Worm (Caenorhabditis elegans) whole organism, early embryonic: ENCODE data around the gene fbxb-38.

ENCODE experiments used
- B0310.2 ChIP-seq: sonication (generic microtip); optimal IDR thresholded peaks from 2 replicates; lab custom pipeline; 2016; ENCODE audit warnings: mild to moderate bottlenecking, missing genetic modification characterization, missing compliant biosample characterization
- F13C5.2 ChIP-seq: sonication (generic microtip); optimal IDR thresholded peaks from 2 replicates; lab custom pipeline; 2017; ENCODE audit warnings: mild to moderate bottlenecking, missing genetic modification characterization, inconsistent platforms, missing compliant biosample characterization
- aly-1 ChIP-seq: sonication (generic microtip); optimal IDR thresholded peaks from 2 replicates; lab custom pipeline; 2016; ENCODE audit warnings: missing genetic modification characterization, missing compliant biosample characterization
- ama-1 ChIP-seq: fragments of 150-350 bp; optimal IDR thresholded peaks from 2 replicates; lab custom pipeline; 2014
- ceh-13 ChIP-seq: fragments of 200-800 bp; sonication (Bioruptor generic); optimal IDR thresholded peaks from 2 replicates; lab custom pipeline; 2018; ENCODE audit warnings: mild to moderate bottlenecking, missing genetic modification characterization, missing compliant biosample characterization
- ceh-36 ChIP-seq: sonication (generic microtip); optimal IDR thresholded peaks from 2 replicates; lab custom pipeline; 2016; ENCODE audit warnings: missing genetic modification characterization, inconsistent platforms, missing compliant biosample characterization
- ets-7 ChIP-seq: sonication (generic microtip); optimal IDR thresholded peaks from 2 replicates; lab custom pipeline; 2016; ENCODE audit warnings: missing genotype, missing genetic modification characterization, missing compliant biosample characterization
- flt-1 ChIP-seq: fragments of 200-800 bp; sonication (Bioruptor generic); IDR thresholded peaks from 2 replicates; pipeline ENCODE4 v1.3.6; 2022; ENCODE audit warnings: missing genetic modification characterization, missing compliant biosample characterization
- hmbx-1 ChIP-seq: sonication (generic microtip); optimal IDR thresholded peaks from 2 replicates; lab custom pipeline; 2016; ENCODE audit warnings: mild to moderate bottlenecking, missing genetic modification characterization, missing compliant biosample characterization
- hmg-4 ChIP-seq: fragments of 200-800 bp; sonication (Bioruptor generic); optimal IDR thresholded peaks from 2 replicates; lab custom pipeline; 2018; ENCODE audit warnings: mild to moderate bottlenecking, missing genetic modification characterization, missing compliant biosample characterization
- hnd-1 ChIP-seq: sonication (generic microtip); optimal IDR thresholded peaks from 2 replicates; lab custom pipeline; 2016; ENCODE audit warnings: missing genetic modification characterization, missing compliant biosample characterization
- pes-1 ChIP-seq: fragments of 200-800 bp; sonication (Bioruptor generic); IDR thresholded peaks from 2 replicates; pipeline ENCODE4 v1.3.6; 2022; ENCODE audit warnings: missing genetic modification reagents, missing genetic modification characterization, missing compliant biosample characterization
- scrt-1 ChIP-seq: fragments of 200-800 bp; sonication (Bioruptor generic); IDR thresholded peaks from 2 replicates; pipeline ENCODE4 v1.3.6; 2022; ENCODE audit warnings: missing genetic modification characterization, missing compliant biosample characterization
- sea-1 ChIP-seq: fragments of 200-800 bp; sonication (Bioruptor generic); conservative IDR thresholded peaks from 2 replicates; pipeline ENCODE4 v1.3.6; 2022; ENCODE audit warnings: missing genetic modification characterization, missing compliant biosample characterization
- tbx-11 ChIP-seq: fragments of 200-800 bp; sonication (Bioruptor generic); IDR thresholded peaks from 2 replicates; pipeline ENCODE4 v1.3.6; 2022; ENCODE audit warnings: missing genetic modification characterization, missing compliant biosample characterization
- tbx-37 ChIP-seq: fragments of 200-800 bp; sonication (Bioruptor generic); conservative IDR thresholded peaks from 2 replicates; pipeline ENCODE4 v1.3.6; 2022; ENCODE audit warnings: missing genetic modification reagents, missing genetic modification characterization, missing compliant biosample characterization
- tra-4 ChIP-seq: sonication (generic microtip); optimal IDR thresholded peaks from 2 replicates; lab custom pipeline; 2017; ENCODE audit warnings: missing genetic modification characterization, missing compliant biosample characterization

The fbxb-38 gene

ce11 chrII:2168374-2168773 is at the start of gene fbxb-38:
fbxb-38 (minus strand) TSS chrII:2168763.
- TF ChIP-seq B0310.2 (tag; lab: Kevin White, UChicago) (no peak), sea-1 (GFP tag; lab: Robert Waterston, UW) (no peak), hmbx-1 (tag; lab: Kevin White, UChicago) (no peak), hmg-4 (GFP tag; lab: Kevin White, UChicago) (no peak), aly-1 (tag; lab: Kevin White, UChicago) (no peak), hnd-1 (tag; lab: Kevin White, UChicago) (no peak), tbx-11 (GFP tag; lab: Robert Waterston, UW) (no peak), tbx-37 (GFP tag; lab: Robert Waterston, UW) (no peak), ceh-13 (GFP tag; lab: Kevin White, UChicago) (no peak), flt-1 (GFP tag; lab: Robert Waterston, UW) (no peak), ets-7 (tag; lab: Kevin White, UChicago) (no peak), scrt-1 (no peak)

ce11 chrII:2216940-2217664 is 48.5 kb upstream of the fbxb-38 start:
- TF ChIP-seq sea-1 (GFP tag; lab: Robert Waterston, UW) = no peak
- no peak for TF ChIP-seq tbx-37 (GFP tag; lab: Robert Waterston, UW)
- TF ChIP-seq ets-7 (tag; lab: Kevin White, UChicago) = no peak
- no peak for TF ChIP-seq pes-1
- no peak for TF ChIP-seq B0310.2 (tag; lab: Kevin White, UChicago)
- TF ChIP-seq tbx-11 (GFP tag; lab: Robert Waterston, UW) = no peak
- TF ChIP-seq flt-1 (GFP tag; lab: Robert Waterston, UW) = no peak
- TF ChIP-seq ceh-36 (tag; lab: Kevin White, UChicago) = no peak
- TF ChIP-seq tra-4 (tag; lab: Kevin White, UChicago) = no peak
- TF ChIP-seq F13C5.2 (tag; lab: Kevin White, UChicago) = no peak
- TF ChIP-seq aly-1 (tag; lab: Kevin White, UChicago) = no peak
- no peak for TF ChIP-seq ama-1 (lab: Kevin White, UChicago)
- TF ChIP-seq hmbx-1 (tag; lab: Kevin White, UChicago) = no peak
- TF ChIP-seq scrt-1 = no peak
- TF ChIP-seq ceh-13 (GFP tag; lab: Kevin White, UChicago) = no peak
- no peak for TF ChIP-seq hnd-1 (tag; lab: Kevin White, UChicago)
- no peak for TF ChIP-seq hmg-4 (GFP tag; lab: Kevin White, UChicago)

- no peak for TF ChIP-seq ceh-13 (GFP tag; lab: Kevin White, UChicago)
- no peak for TF ChIP-seq F13C5.2 (tag; lab: Kevin White, UChicago)
- TF ChIP-seq pes-1 = no peak
- no peak for TF ChIP-seq B0310.2 (tag; lab: Kevin White, UChicago)
- TF ChIP-seq hnd-1 (tag; lab: Kevin White, UChicago) = no peak
- no peak for TF ChIP-seq tra-4 (tag; lab: Kevin White, UChicago)
- no peak for TF ChIP-seq flt-1 (GFP tag; lab: Robert Waterston, UW)
- no peak for TF ChIP-seq hmg-4 (GFP tag; lab: Kevin White, UChicago)
- TF ChIP-seq ceh-36 (tag; lab: Kevin White, UChicago) = no peak
- no peak for TF ChIP-seq hmbx-1 (tag; lab: Kevin White, UChicago)
- TF ChIP-seq ets-7 (tag; lab: Kevin White, UChicago) = no peak
- no peak for TF ChIP-seq scrt-1
- no peak for TF ChIP-seq sea-1 (GFP tag; lab: Robert Waterston, UW)
- no peak for TF ChIP-seq tbx-37 (GFP tag; lab: Robert Waterston, UW)
- TF ChIP-seq aly-1 (tag; lab: Kevin White, UChicago) = no peak
- no peak for TF ChIP-seq tbx-11 (GFP tag; lab: Robert Waterston, UW)
- TF ChIP-seq ama-1 (lab: Kevin White, UChicago) = no peak
These were observed 46.9 kb upstream of the fbxb-38 start for ce11 chrII:2215512-2215911.

- TF ChIP-seq flt-1 (GFP tag; lab: Robert Waterston, UW) (no peak), tbx-11 (GFP tag; lab: Robert Waterston, UW) (no peak), tra-4 (tag; lab: Kevin White, UChicago) (no peak), B0310.2 (tag; lab: Kevin White, UChicago) (no peak), F13C5.2 (tag; lab: Kevin White, UChicago) (no peak), ama-1 (lab: Kevin White, UChicago) (no peak), pes-1 (no peak), aly-1 (tag; lab: Kevin White, UChicago) (no peak), scrt-1 (no peak), ceh-36 (tag; lab: Kevin White, UChicago) (no peak), hmbx-1 (tag; lab: Kevin White, UChicago) (no peak), ets-7 (tag; lab: Kevin White, UChicago) (no peak), tbx-37 (GFP tag; lab: Robert Waterston, UW) (no peak), hnd-1 (tag; lab: Kevin White, UChicago) (no peak)
These were observed 39.2 kb upstream of the fbxb-38 start, which contains the start of gene Y59C2A.1 for ce11 chrII:2207812-2208211. Y59C2A.1 (plus strand) TSS chrII:2208112.

- no peak for TF ChIP-seq hmbx-1 (tag; lab: Kevin White, UChicago)
- no peak for TF ChIP-seq tbx-37 (GFP tag; lab: Robert Waterston, UW)
These were observed 37.6 kb upstream of the fbxb-38 start for ce11 chrII:2206064-2206722.

ce11 chrII:2204077-2204476 is 35.5 kb upstream of the fbxb-38 start, which contains the start of gene Y59C2A.2:
Y59C2A.2 (minus strand) TSS chrII:2204137.
- no peak for TF ChIP-seq tbx-37 (GFP tag; lab: Robert Waterston, UW)
- no peak for TF ChIP-seq tbx-11 (GFP tag; lab: Robert Waterston, UW)
- TF ChIP-seq flt-1 (GFP tag; lab: Robert Waterston, UW) = no peak
- TF ChIP-seq aly-1 (tag; lab: Kevin White, UChicago) = no peak
- no peak for TF ChIP-seq tra-4 (tag; lab: Kevin White, UChicago)
- TF ChIP-seq hmg-4 (GFP tag; lab: Kevin White, UChicago) = no peak
- no peak for TF ChIP-seq B0310.2 (tag; lab: Kevin White, UChicago)
- TF ChIP-seq scrt-1 = no peak
- no peak for TF ChIP-seq ceh-36 (tag; lab: Kevin White, UChicago)
- no peak for TF ChIP-seq hmbx-1 (tag; lab: Kevin White, UChicago)
- TF ChIP-seq F13C5.2 (tag; lab: Kevin White, UChicago) = no peak
- no peak for TF ChIP-seq hnd-1 (tag; lab: Kevin White, UChicago)
- TF ChIP-seq ceh-13 (GFP tag; lab: Kevin White, UChicago) = no peak
- no peak for TF ChIP-seq pes-1
- TF ChIP-seq sea-1 (GFP tag; lab: Robert Waterston, UW) = no peak
- no peak for TF ChIP-seq ets-7 (tag; lab: Kevin White, UChicago)
- no peak for TF ChIP-seq ama-1 (lab: Kevin White, UChicago)
